Fruit fly (Drosophila melanogaster): Measurements from ENCODE around the gene CG8840.

CG8840 gene

dm6 chr2L:3373242-3373641 is 37.1 kb upstream of the CG8840 start, which contains the start of gene GramD1B (continued):
- TF ChIP-seq rgr (GFP tag; optimal IDR thresholded peaks at IDR 0.05) (peak; percentile 24), fru (GFP tag; optimal IDR thresholded peaks at IDR 0.05) (no peak), Abd-B (GFP tag; optimal IDR thresholded peaks at IDR 0.05) (no peak), CG32264 (GFP tag; optimal IDR thresholded peaks at IDR 0.05) (no peak), lola (GFP tag; optimal IDR thresholded peaks at IDR 0.05) (no peak), brk (GFP tag; optimal IDR thresholded peaks at IDR 0.05) (no peak), jim (GFP tag; optimal IDR thresholded peaks at IDR 0.05) (no peak), Myc (optimal IDR thresholded peaks at IDR 0.05) (no peak), Mio (GFP tag; optimal IDR thresholded peaks at IDR 0.05) (no peak)

- TF ChIP-seq Vsx2 (GFP tag; optimal IDR thresholded peaks at IDR 0.05; ENCODE audit: partially characterized antibody): no peak
- no peak for TF ChIP-seq Myc (optimal IDR thresholded peaks at IDR 0.05)
These were observed 34.7 kb upstream of the CG8840 start, which contains the start of gene CG15412 for dm6 chr2L:3375611-3376010. CG15412 (minus strand) TSS chr2L:3375711.

- TF ChIP-seq usp (GFP tag; optimal IDR thresholded peaks at IDR 0.05) (no peak), jim (GFP tag; optimal IDR thresholded peaks at IDR 0.05) (peak; percentile 0), Abd-B (GFP tag; optimal IDR thresholded peaks at IDR 0.05) (no peak), Jra (GFP tag; optimal IDR thresholded peaks at IDR 0.05) (peak; percentile 53), GATAd (GFP tag; optimal IDR thresholded peaks at IDR 0.05) (no peak), tai (GFP tag; optimal IDR thresholded peaks at IDR 0.05) (no peak), sv (GFP tag; optimal IDR thresholded peaks at IDR 0.05) (peak; percentile 46), Myc (optimal IDR thresholded peaks at IDR 0.05) (peak; percentile 29), HLH106 (tag; optimal IDR thresholded peaks at IDR 0.05) (peak; percentile 77), CG9705 (GFP tag; optimal IDR thresholded peaks at IDR 0.05) (peak; percentile 59), N (GFP tag; optimal IDR thresholded peaks at IDR 0.05) (no peak), Sp1 (GFP tag; optimal IDR thresholded peaks at IDR 0.05) (peak; percentile 63), foxo (GFP tag; optimal IDR thresholded peaks at IDR 0.05) (peak in 1 of 2 experiments; percentile 81), Mio (GFP tag; optimal IDR thresholded peaks at IDR 0.05) (no peak), Hr83 (GFP tag; optimal IDR thresholded peaks at IDR 0.05; ENCODE audit: poor library complexity, severe bottlenecking) (peak; percentile 9), pan (optimal IDR thresholded peaks at IDR 0.05) (no peak), dl (GFP tag; optimal IDR thresholded peaks at IDR 0.05; ENCODE audit: insufficient read depth in 1 of 2, partially characterized antibody in 2 of 2) (no peak), rgr (GFP tag; optimal IDR thresholded peaks at IDR 0.05) (peak; percentile 73), h (GFP tag; optimal IDR thresholded peaks at IDR 0.05) (peak; percentile 71), dsf (GFP tag; optimal IDR thresholded peaks at IDR 0.05; ENCODE audit: borderline replicate concordance) (peak; percentile 38), fru (GFP tag; optimal IDR thresholded peaks at IDR 0.05) (peak; percentile 72), ey (GFP tag; optimal IDR thresholded peaks at IDR 0.05) (peak; percentile 79), sage (GFP tag; optimal IDR thresholded peaks at IDR 0.05) (no peak), dmrt93B (GFP tag; optimal IDR thresholded peaks at IDR 0.05) (peak; percentile 64), Hnf4 (GFP tag; optimal IDR thresholded peaks at IDR 0.05) (peak; percentile 82), Dif (GFP tag; optimal IDR thresholded peaks at IDR 0.05; ENCODE audit: partially characterized antibody) (no peak), Vsx2 (GFP tag; optimal IDR thresholded peaks at IDR 0.05; ENCODE audit: partially characterized antibody) (no peak), CrebA (GFP tag; optimal IDR thresholded peaks at IDR 0.05; ENCODE audit: borderline replicate concordance) (no peak), psq (GFP tag; optimal IDR thresholded peaks at IDR 0.05) (peak; percentile 38), woc (GFP tag; optimal IDR thresholded peaks at IDR 0.05) (peak; percentile 79), br (GFP tag; optimal IDR thresholded peaks at IDR 0.05) (peak; percentile 54), brk (GFP tag; optimal IDR thresholded peaks at IDR 0.05) (no peak), Dfd (GFP tag; optimal IDR thresholded peaks at IDR 0.05) (no peak), Rel (GFP tag; optimal IDR thresholded peaks at IDR 0.05) (no peak), Rel (tag; optimal IDR thresholded peaks at IDR 0.05) (peak; percentile 53), Hr78 (GFP tag; optimal IDR thresholded peaks at IDR 0.05) (no peak), lola (GFP tag; optimal IDR thresholded peaks at IDR 0.05) (no peak), OdsH (GFP tag; optimal IDR thresholded peaks at IDR 0.05) (peak; percentile 42), CG32264 (GFP tag; optimal IDR thresholded peaks at IDR 0.05) (peak; percentile 58)
These were observed 33.7 kb upstream of the CG8840 start, which contains the start of the genes CG9662 and Ptpa for dm6 chr2L:3376684-3377086. CG9662 (minus strand) TSS chr2L:3376737. Ptpa (plus strand) TSS chr2L:3377002.

All from whole organism, wandering third instar larva.